Fruit fly (Drosophila melanogaster) whole organism, prepupa: ENCODE measurements around the gene Uba5.

Experiments used
- CG10631 ChIP-seq: fragments of 200-800 bp; sonication (Bioruptor generic); optimal IDR thresholded peaks from 2 replicates; lab custom pipeline; 2016; ENCODE audit warnings: missing biosample characterization, missing genetic modification characterization
- CG10669 ChIP-seq: fragments of 200-800 bp; sonication (Bioruptor generic); optimal IDR thresholded peaks from 3 replicates; lab custom pipeline; 2018; ENCODE audit warnings: missing biosample characterization, mild to moderate bottlenecking, missing genetic modification characterization, moderate library complexity
- CG11294 ChIP-seq: fragments of 200-800 bp; sonication (Bioruptor generic); IDR thresholded peaks from 2 replicates; pipeline ENCODE4 v1.3.6; 2022; ENCODE audit warnings: missing biosample characterization, missing genetic modification characterization
- CG11762 ChIP-seq: fragments of 200-800 bp; sonication (Bioruptor generic); optimal IDR thresholded peaks from 3 replicates; lab custom pipeline; 2016; ENCODE audit warnings: missing biosample characterization, missing genetic modification characterization; ENCODE audit not compliant: insufficient read depth
- CG15336 ChIP-seq: fragments of 200-800 bp; sonication (Bioruptor generic); IDR thresholded peaks from 2 replicates; pipeline ENCODE4 v1.3.6; 2022; ENCODE audit warnings: missing biosample characterization, missing genetic modification characterization
- CG1621 ChIP-seq: fragments of 200-800 bp; sonication (Bioruptor generic); optimal IDR thresholded peaks from 3 replicates; lab custom pipeline; 2018; ENCODE audit warnings: missing biosample characterization, mild to moderate bottlenecking, missing genetic modification characterization
- CG16779 ChIP-seq: fragments of 200-800 bp; sonication (Bioruptor generic); optimal IDR thresholded peaks from 3 replicates; lab custom pipeline; 2017; ENCODE audit warnings: missing biosample characterization, mild to moderate bottlenecking, missing genetic modification characterization
- CG3032 ChIP-seq: fragments of 200-800 bp; optimal IDR thresholded peaks from 2 replicates; lab custom pipeline; 2019; ENCODE audit warnings: missing biosample characterization, mild to moderate bottlenecking, missing genetic modification characterization, moderate library complexity
- CG31627 ChIP-seq: fragments of 200-800 bp; sonication (Bioruptor generic); optimal IDR thresholded peaks from 3 replicates; lab custom pipeline; 2016; ENCODE audit warnings: missing biosample characterization, missing genetic modification characterization
- CG32006 ChIP-seq: fragments of 200-800 bp; sonication (Bioruptor generic); optimal IDR thresholded peaks from 3 replicates; lab custom pipeline; 2017; ENCODE audit warnings: missing biosample characterization, mild to moderate bottlenecking, missing genetic modification characterization
- CG3919 ChIP-seq: fragments of 200-800 bp; sonication (Bioruptor generic); optimal IDR thresholded peaks from 3 replicates; lab custom pipeline; 2016; ENCODE audit warnings: missing biosample characterization, missing genetic modification characterization
- CG4318 ChIP-seq: fragments of 200-800 bp; sonication (Bioruptor generic); optimal IDR thresholded peaks from 3 replicates; lab custom pipeline; 2017; ENCODE audit warnings: missing biosample characterization, mild to moderate bottlenecking, missing genetic modification characterization
- CG6163 ChIP-seq: fragments of 200-800 bp; sonication (Bioruptor generic); IDR thresholded peaks from 3 replicates; pipeline ENCODE4 v1.3.6; 2022; ENCODE audit warnings: missing biosample characterization, missing genetic modification characterization
- CG6276 ChIP-seq: fragments of 200-800 bp; sonication (Bioruptor generic); optimal IDR thresholded peaks from 2 replicates; lab custom pipeline; 2017; ENCODE audit warnings: missing biosample characterization, mild to moderate bottlenecking, missing genetic modification characterization
- CG6808 ChIP-seq: fragments of 200-800 bp; sonication (Bioruptor generic); optimal IDR thresholded peaks from 3 replicates; lab custom pipeline; 2017; ENCODE audit warnings: missing biosample characterization, missing genetic modification characterization, mild to moderate bottlenecking, moderate library complexity, missing genetic modification reagents
- CG6854 ChIP-seq: fragments of 200-800 bp; sonication (Bioruptor generic); optimal IDR thresholded peaks from 2 replicates; lab custom pipeline; 2017; ENCODE audit warnings: missing biosample characterization, mild to moderate bottlenecking, missing genetic modification characterization
- CG7368 ChIP-seq: fragments of 200-800 bp; sonication (Bioruptor generic); optimal IDR thresholded peaks from 3 replicates; lab custom pipeline; 2016; ENCODE audit warnings: missing biosample characterization, missing genetic modification characterization
- CG8119 ChIP-seq: fragments of 200-800 bp; sonication (Bioruptor generic); IDR thresholded peaks from 3 replicates; pipeline ENCODE4 v1.3.6; 2022; ENCODE audit warnings: missing biosample characterization, missing genetic modification characterization
- CG8319 ChIP-seq: fragments of 200-800 bp; sonication (Bioruptor generic); optimal IDR thresholded peaks from 3 replicates; lab custom pipeline; 2016; ENCODE audit warnings: missing biosample characterization, missing genetic modification characterization
- CG9139 ChIP-seq: fragments of 200-800 bp; sonication (Bioruptor generic); optimal IDR thresholded peaks from 3 replicates; lab custom pipeline; 2017; ENCODE audit warnings: missing biosample characterization, mild to moderate bottlenecking, missing genetic modification characterization
- Eip93F ChIP-seq: fragments of 200-800 bp; sonication (Bioruptor generic); optimal IDR thresholded peaks from 2 replicates; lab custom pipeline; 2016; ENCODE audit warnings: missing biosample characterization, mild to moderate bottlenecking, missing genetic modification characterization
- Ets21C ChIP-seq: fragments of 200-800 bp; sonication (Bioruptor generic); optimal IDR thresholded peaks from 3 replicates; lab custom pipeline; 2016; ENCODE audit warnings: missing biosample characterization, missing genetic modification characterization
- Ets96B ChIP-seq: fragments of 200-800 bp; optimal IDR thresholded peaks from 2 replicates; lab custom pipeline; 2019; ENCODE audit warnings: missing biosample characterization, mild to moderate bottlenecking, missing genetic modification characterization, moderate library complexity
- Gug ChIP-seq: fragments of 200-800 bp; sonication (Bioruptor generic); IDR thresholded peaks from 2 replicates; pipeline ENCODE4 v1.3.6; 2022; ENCODE audit warnings: missing biosample characterization, missing genetic modification characterization
- Hr38 ChIP-seq: sonication (Bioruptor generic); optimal IDR thresholded peaks from 2 replicates; lab custom pipeline; 2016; ENCODE audit warnings: missing biosample characterization, missing genetic modification characterization
- Hr39 ChIP-seq: fragments of 200-800 bp; sonication (Bioruptor generic); optimal IDR thresholded peaks from 2 replicates; lab custom pipeline; 2016; ENCODE audit warnings: missing biosample characterization, missing genetic modification characterization
- Hr4 ChIP-seq: fragments of 200-800 bp; sonication (Bioruptor generic); optimal IDR thresholded peaks from 3 replicates; lab custom pipeline; 2016; ENCODE audit warnings: missing biosample characterization, missing genetic modification characterization
- Lpt ChIP-seq: fragments of 200-800 bp; sonication (Bioruptor generic); optimal IDR thresholded peaks from 3 replicates; lab custom pipeline; 2016; ENCODE audit warnings: missing biosample characterization, missing genetic modification characterization
- OdsH ChIP-seq: fragments of 200-800 bp; sonication (Bioruptor generic); optimal IDR thresholded peaks from 3 replicates; lab custom pipeline; 2016; ENCODE audit warnings: missing biosample characterization, missing genetic modification characterization
- Smox ChIP-seq: fragments of 200-800 bp; sonication (Bioruptor generic); optimal IDR thresholded peaks from 3 replicates; lab custom pipeline; 2016; ENCODE audit warnings: missing biosample characterization, missing genetic modification characterization
- Sox102F ChIP-seq: fragments of 200-800 bp; sonication (Bioruptor generic); optimal IDR thresholded peaks from 2 replicates; lab custom pipeline; 2016; ENCODE audit warnings: missing biosample characterization, mild to moderate bottlenecking, missing genetic modification characterization
- Sox15 ChIP-seq: fragments of 200-800 bp; sonication (Bioruptor generic); optimal IDR thresholded peaks from 3 replicates; lab custom pipeline; 2016; ENCODE audit warnings: missing biosample characterization, missing genetic modification characterization
- acj6 ChIP-seq: fragments of 200-800 bp; sonication (Bioruptor generic); optimal IDR thresholded peaks from 3 replicates; lab custom pipeline; 2016; ENCODE audit warnings: missing biosample characterization, missing genetic modification characterization
- cyc ChIP-seq: fragments of 200-800 bp; sonication (Bioruptor generic); optimal IDR thresholded peaks from 3 replicates; lab custom pipeline; 2016; ENCODE audit warnings: missing biosample characterization, missing genetic modification characterization
- esn ChIP-seq: fragments of 200-800 bp; sonication (Bioruptor generic); optimal IDR thresholded peaks from 2 replicates; lab custom pipeline; 2016; ENCODE audit warnings: missing biosample characterization, mild to moderate bottlenecking, missing genetic modification characterization, moderate library complexity
- fd59A ChIP-seq: fragments of 200-800 bp; sonication (Bioruptor generic); optimal IDR thresholded peaks from 2 replicates; lab custom pipeline; 2017; ENCODE audit warnings: missing biosample characterization, mild to moderate bottlenecking, missing genetic modification characterization, missing genetic modification reagents
- fd85E ChIP-seq: fragments of 200-800 bp; sonication (Bioruptor generic); optimal IDR thresholded peaks from 3 replicates; lab custom pipeline; 2016; ENCODE audit warnings: missing biosample characterization, missing genetic modification characterization
- fkh ChIP-seq: fragments of 200-800 bp; sonication (Bioruptor generic); optimal IDR thresholded peaks from 3 replicates; lab custom pipeline; 2017; ENCODE audit warnings: missing biosample characterization, mild to moderate bottlenecking, missing genetic modification characterization, moderate library complexity
- lz ChIP-seq: fragments of 200-800 bp; sonication (Bioruptor generic); optimal IDR thresholded peaks from 3 replicates; lab custom pipeline; 2016; ENCODE audit warnings: missing biosample characterization, missing genetic modification characterization
- net ChIP-seq: fragments of 200-800 bp; sonication (Bioruptor generic); optimal IDR thresholded peaks from 3 replicates; lab custom pipeline; 2016; ENCODE audit warnings: missing biosample characterization, missing genetic modification characterization
- salr ChIP-seq, 2 experiments: fragments of 200-800 bp; sonication (Bioruptor generic); optimal IDR thresholded peaks; 3 replicates each; lab custom pipeline; 2016 to 2018; ENCODE audit warnings: missing biosample characterization in 2 of 2, missing genetic modification characterization in 2 of 2, mild to moderate bottlenecking in 1 of 2
- spab ChIP-seq: fragments of 200-800 bp; sonication (Bioruptor generic); optimal IDR thresholded peaks from 2 replicates; lab custom pipeline; 2017; ENCODE audit warnings: missing biosample characterization, mild to moderate bottlenecking, missing genetic modification characterization, missing genetic modification reagents
- ss ChIP-seq, 2 experiments: fragments of 200-800 bp; sonication (Bioruptor generic); optimal IDR thresholded peaks; 2 replicates in 1 of 2; 3 replicates in 1 of 2; lab custom pipeline; 2017 to 2018; ENCODE audit warnings: mild to moderate bottlenecking in 2 of 2, missing biosample characterization in 2 of 2, missing genetic modification characterization in 2 of 2, moderate library complexity in 1 of 2
- svp ChIP-seq: fragments of 200-800 bp; sonication (Bioruptor generic); peaks from one replicate; lab custom pipeline; 2016; ENCODE audit warnings: missing biosample characterization, missing genetic modification characterization
- topi ChIP-seq: fragments of 200-800 bp; sonication (Bioruptor generic); optimal IDR thresholded peaks from 3 replicates; lab custom pipeline; 2016; ENCODE audit warnings: missing biosample characterization, missing genetic modification characterization

Uba5 gene

dm6 chrX:11446792-11447405, 36.4 kb upstream of the Uba5 start (continued):
- TF ChIP-seq CG3032 (peak; percentile 61), topi (GFP tag; lab: Kevin White, UChicago) (peak; percentile 80), fd59A (GFP tag; lab: Kevin White, UChicago) (peak; percentile 59), Lpt (peak; percentile 64), Smox (peak; percentile 78), CG32006 (peak; percentile 86), CG11762 (GFP tag; lab: Kevin White, UChicago) (peak; percentile 73), CG6854 (peak; percentile 18), acj6 (GFP tag; lab: Kevin White, UChicago) (peak; percentile 85), CG31627 (GFP tag; lab: Kevin White, UChicago) (peak; percentile 87), CG6276 (GFP tag; lab: Kevin White, UChicago) (peak; percentile 71), net (GFP tag; lab: Kevin White, UChicago) (peak; percentile 75), ss (GFP tag; optimal IDR thresholded peaks at IDR 0.05; lab: Kevin White, UChicago) (peak in 1 of 2 experiments; percentile 59)

dm6 chrX:11448637-11449036, 34.7 kb upstream of the Uba5 start:
- TF ChIP-seq Hr38 (GFP tag; lab: Kevin White, UChicago) = no peak
- 0 out of 3 replicates have a peak, but pooled peaks have one; percentile 28 for TF ChIP-seq CG8119 (GFP tag; lab: Robert Waterston, UW)
- TF ChIP-seq, all 60 proteins: peak for 1

- TF ChIP-seq lz (peak; percentile 87), CG11294 (GFP tag; lab: Robert Waterston, UW) (0 out of 2 replicates have a peak, but pooled peaks have one; percentile 10), CG9139 (GFP tag; lab: Kevin White, UChicago) (no peak), svp (GFP tag; lab: Kevin White, UChicago) (peak; percentile 93), CG10669 (GFP tag; lab: Kevin White, UChicago) (peak; percentile 49), Ets21C (GFP tag; lab: Kevin White, UChicago) (peak; percentile 80), CG16779 (tag; lab: Kevin White, UChicago) (no peak), Sox15 (GFP tag; lab: Kevin White, UChicago) (peak; percentile 56), CG7368 (peak; percentile 52), fd59A (GFP tag; lab: Kevin White, UChicago) (no peak), CG8319 (peak; percentile 38), CG4318 (no peak), Ets96B (peak; percentile 2), CG31627 (GFP tag; lab: Kevin White, UChicago) (peak; percentile 90), CG1621 (peak; percentile 9), CG6808 (GFP tag; lab: Kevin White, UChicago) (peak; percentile 22), Lpt (peak; percentile 10), CG6163 (GFP tag; lab: Robert Waterston, UW) (peak; percentile 80), CG10631 (GFP tag; lab: Kevin White, UChicago) (peak; percentile 29), cyc (GFP tag; lab: Kevin White, UChicago) (peak; percentile 89), CG11762 (GFP tag; lab: Kevin White, UChicago) (peak; percentile 27), CG15336 (GFP tag; lab: Robert Waterston, UW) (peak; percentile 70), Hr4 (GFP tag; lab: Kevin White, UChicago) (peak; percentile 64), spab (GFP tag; lab: Kevin White, UChicago) (no peak), salr (GFP tag; optimal IDR thresholded peaks at IDR 0.05; lab: Kevin White, UChicago) (no peak), Eip93F (peak; percentile 77), CG8119 (GFP tag; lab: Robert Waterston, UW) (peak; percentile 62), acj6 (GFP tag; lab: Kevin White, UChicago) (peak; percentile 59), fkh (GFP tag; lab: Kevin White, UChicago) (peak; percentile 54), Sox102F (GFP tag; lab: Kevin White, UChicago) (peak; percentile 85), Gug (peak; percentile 69), CG3919 (GFP tag; lab: Kevin White, UChicago) (peak; percentile 73), OdsH (peak; percentile 57), CG6276 (GFP tag; lab: Kevin White, UChicago) (peak; percentile 52), Hr39 (GFP tag; lab: Kevin White, UChicago) (peak; percentile 92), fd85E (GFP tag; lab: Kevin White, UChicago) (no peak), esn (GFP tag; lab: Kevin White, UChicago) (peak; percentile 87), CG6854 (peak; percentile 52)
These were observed 33.7 kb upstream of the Uba5 start for dm6 chrX:11449476-11450119.
